Worm (Caenorhabditis elegans): ENCODE results near the gene F21F8.5.

ce11 chrV:8281646-8282045 lies 15.5 kb upstream of the F21F8.5 start:
- TF ChIP-seq ces-1 (GFP tag; optimal IDR thresholded peaks at IDR 0.05) (no peak), ama-1 (optimal IDR thresholded peaks at IDR 0.05) (no peak), dmd-6 (GFP tag; IDR thresholded peaks at IDR 0.05) (no peak), lsy-2 (tag; optimal IDR thresholded peaks at IDR 0.05) (no peak), saeg-2 (GFP tag; IDR thresholded peaks at IDR 0.05) (no peak), mxl-2 (GFP tag; conservative IDR thresholded peaks at IDR 0.05) (no peak), nhr-11 (tag; optimal IDR thresholded peaks at IDR 0.05) (no peak), set-16 (GFP tag; IDR thresholded peaks at IDR 0.05) (no peak), pha-4 (GFP tag; IDR thresholded peaks at IDR 0.05) (no peak), pha-4 (tag; optimal IDR thresholded peaks at IDR 0.05) (no peak), unc-39 (tag; optimal IDR thresholded peaks at IDR 0.05) (no peak), F37D6.2 (tag; optimal IDR thresholded peaks at IDR 0.05) (no peak), hif-1 (tag; optimal IDR thresholded peaks at IDR 0.05) (no peak), nhr-41 (GFP tag; IDR thresholded peaks at IDR 0.05) (no peak), daf-16 (GFP tag; optimal IDR thresholded peaks at IDR 0.05) (no peak), daf-16 (tag; optimal IDR thresholded peaks at IDR 0.05) (no peak)

Measured in whole organism, L4 larva.